Worm (Caenorhabditis elegans) whole organism, young adult: Measurements from ENCODE around the gene W09G12.7.

Experiments
- D2030.7 ChIP-seq: fragments of 200-800 bp; sonication (Bioruptor generic); IDR thresholded peaks from 2 replicates; pipeline ENCODE4 v1.3.6; 2022; ENCODE audit warnings: missing genetic modification reagents, missing genetic modification characterization, missing compliant biosample characterization
- F49E8.2 ChIP-seq: sonication (generic microtip); optimal IDR thresholded peaks from 3 replicates; lab custom pipeline; 2017; ENCODE audit warnings: missing genetic modification characterization, mild to moderate bottlenecking, missing compliant biosample characterization, antibody characterized with exemption, moderate library complexity; ENCODE audit not compliant: insufficient read depth
- K11D2.4 ChIP-seq: fragments of 200-800 bp; sonication (Bioruptor generic); IDR thresholded peaks from 2 replicates; pipeline ENCODE4 v1.3.6; 2022; ENCODE audit warnings: missing genetic modification reagents, missing genetic modification characterization, missing compliant biosample characterization
- Y95B8A.8 ChIP-seq: fragments of 200-800 bp; sonication (Bioruptor generic); IDR thresholded peaks from 2 replicates; pipeline ENCODE4 v1.3.6; 2022; ENCODE audit warnings: missing genetic modification reagents, missing genetic modification characterization, missing compliant biosample characterization
- ama-1 ChIP-seq, 3 experiments: fragments of 150-350 bp in 1 of 3; sonication (generic microtip) in 2 of 3; optimal IDR thresholded peaks; 2 replicates each; lab custom pipeline; 2014 to 2018; ENCODE audit warnings: missing biosample characterization in 2 of 3, missing genetic modification characterization in 2 of 3, missing genetic modification reagents in 2 of 3
- aptf-3 ChIP-seq: fragments of 200-800 bp; sonication (Bioruptor generic); IDR thresholded peaks from 2 replicates; pipeline ENCODE4 v1.3.6; 2022; ENCODE audit warnings: missing genetic modification characterization, missing compliant biosample characterization
- egl-44 ChIP-seq: fragments of 200-800 bp; sonication (Bioruptor generic); IDR thresholded peaks from 2 replicates; pipeline ENCODE4 v1.3.6; 2022; ENCODE audit warnings: missing genetic modification reagents, missing genetic modification characterization, missing compliant biosample characterization
- ets-4 ChIP-seq: fragments of 200-800 bp; sonication (Bioruptor generic); optimal IDR thresholded peaks from 2 replicates; lab custom pipeline; 2018; ENCODE audit warnings: mild to moderate bottlenecking, missing genetic modification characterization, missing compliant biosample characterization
- lin-40 ChIP-seq: sonication (generic microtip); optimal IDR thresholded peaks from 2 replicates; lab custom pipeline; 2016; ENCODE audit warnings: missing genetic modification characterization, mild to moderate bottlenecking, missing compliant biosample characterization, missing genotype, missing genetic modification reagents
- mcd-1 ChIP-seq: fragments of 200-800 bp; sonication (Bioruptor generic); IDR thresholded peaks from 2 replicates; pipeline ENCODE4 v1.3.6; 2022; ENCODE audit warnings: missing genetic modification reagents, missing genetic modification characterization, missing compliant biosample characterization
- repo-1 ChIP-seq: sonication (generic microtip); optimal IDR thresholded peaks from 2 replicates; lab custom pipeline; 2017; ENCODE audit warnings: mild to moderate bottlenecking, missing genetic modification characterization, missing compliant biosample characterization
- unc-130 ChIP-seq: sonication (generic microtip); optimal IDR thresholded peaks from 2 replicates; lab custom pipeline; 2016; ENCODE audit warnings: missing genetic modification reagents, missing genetic modification characterization, missing compliant biosample characterization
- unc-62 ChIP-seq: fragments of 150-350 bp; optimal IDR thresholded peaks from 2 replicates; lab custom pipeline; 2014; ENCODE audit warnings: missing biosample characterization, missing genetic modification reagents, missing genetic modification characterization
- zfh-2 ChIP-seq: fragments of 200-800 bp; sonication (Bioruptor generic); conservative IDR thresholded peaks from 2 replicates; pipeline ENCODE4 v1.3.6; 2022; ENCODE audit warnings: missing genetic modification reagents, missing genetic modification characterization, missing compliant biosample characterization

DNA sequence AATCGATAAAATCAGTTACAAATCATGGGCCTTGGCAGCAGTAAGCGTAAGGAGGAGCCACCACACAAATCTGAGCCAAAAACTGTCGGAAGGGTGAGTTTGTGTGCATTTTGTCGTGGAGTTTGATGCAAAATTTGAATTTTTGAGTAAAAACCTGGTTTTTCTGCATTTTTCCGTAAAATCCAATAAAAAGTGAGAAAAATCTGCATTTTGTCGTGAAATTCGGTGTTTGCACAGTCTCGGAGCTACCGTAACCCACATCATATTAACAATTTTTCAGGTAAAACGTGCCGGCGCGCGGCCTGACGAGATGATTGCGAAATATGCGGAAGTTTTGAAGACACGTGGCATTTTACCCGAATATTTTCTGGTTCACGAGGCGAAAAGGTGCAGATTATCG, 47.0 kb downstream of the W09G12.7 start:
- no peak for TF ChIP-seq ets-4 (GFP tag; lab: Kevin White, UChicago)
- no peak for TF ChIP-seq egl-44 (GFP tag; lab: Robert Waterston, UW)
- no peak for TF ChIP-seq K11D2.4 (GFP tag; lab: Robert Waterston, UW)
- TF ChIP-seq mcd-1 (GFP tag; lab: Robert Waterston, UW) = 0 out of 2 replicates have a peak, but pooled peaks have one; percentile 11
- TF ChIP-seq unc-130 = no peak
- no peak for TF ChIP-seq zfh-2 (GFP tag; lab: Robert Waterston, UW)
- TF ChIP-seq unc-62 (GFP tag; lab: Kevin White, UChicago) = no peak
- no peak for TF ChIP-seq aptf-3 (GFP tag; lab: Robert Waterston, UW)
- no peak for TF ChIP-seq ama-1 (optimal IDR thresholded peaks at IDR 0.05; lab: Kevin White, UChicago)
- no peak for TF ChIP-seq ama-1 (GFP tag; optimal IDR thresholded peaks at IDR 0.05; lab: Kevin White, UChicago)
- TF ChIP-seq lin-40 = no peak
- TF ChIP-seq Y95B8A.8 (GFP tag; lab: Robert Waterston, UW) = no peak
- TF ChIP-seq repo-1 (tag; lab: Kevin White, UChicago) = no peak
- no peak for TF ChIP-seq D2030.7 (GFP tag; lab: Robert Waterston, UW)
- TF ChIP-seq F49E8.2 (tag; lab: Kevin White, UChicago) = no peak
